Fruit fly (Drosophila melanogaster) whole organism, embryonic: Measurements from ENCODE around the gene mbc.

ENCODE experiments used
- ATbp ChIP-seq: fragments of 200-800 bp; sonication (Bioruptor generic); optimal IDR thresholded peaks from 2 replicates; lab custom pipeline; 2017; ENCODE audit warnings: missing biosample characterization, mild to moderate bottlenecking, missing genetic modification characterization, missing genetic modification reagents
- CG10462 ChIP-seq: fragments of 200-800 bp; sonication (Bioruptor generic); optimal IDR thresholded peaks from 2 replicates; lab custom pipeline; 2016; ENCODE audit warnings: missing biosample characterization, missing genetic modification characterization
- CG10979 ChIP-seq: fragments of 200-800 bp; sonication (Bioruptor generic); optimal IDR thresholded peaks from 2 replicates; lab custom pipeline; 2018; ENCODE audit warnings: missing biosample characterization, mild to moderate bottlenecking, missing genetic modification characterization, moderate library complexity
- CG13775 ChIP-seq: fragments of 200-800 bp; sonication (Bioruptor generic); optimal IDR thresholded peaks from 3 replicates; lab custom pipeline; 2017; ENCODE audit warnings: missing biosample characterization, mild to moderate bottlenecking, missing genetic modification characterization
- CG14965 ChIP-seq: fragments of 200-800 bp; sonication (Bioruptor generic); optimal IDR thresholded peaks from 2 replicates; lab custom pipeline; 2016; ENCODE audit warnings: missing biosample characterization, missing genetic modification characterization, borderline replicate concordance
- CG15073 ChIP-seq: fragments of 200-800 bp; sonication (Bioruptor generic); optimal IDR thresholded peaks from 2 replicates; lab custom pipeline; 2016; ENCODE audit warnings: missing biosample characterization, missing genetic modification characterization
- CG15479 ChIP-seq: fragments of 200-800 bp; sonication (Bioruptor generic); optimal IDR thresholded peaks from 3 replicates; lab custom pipeline; 2019; ENCODE audit warnings: missing biosample characterization, mild to moderate bottlenecking, missing genetic modification characterization, moderate library complexity
- CG3065 ChIP-seq: fragments of 200-800 bp; sonication (Bioruptor generic); optimal IDR thresholded peaks from 2 replicates; lab custom pipeline; 2016; ENCODE audit warnings: missing biosample characterization, missing genetic modification characterization
- CG3163 ChIP-seq: fragments of 200-800 bp; sonication (Bioruptor generic); optimal IDR thresholded peaks from 3 replicates; lab custom pipeline; 2016; ENCODE audit warnings: missing biosample characterization, missing genetic modification characterization
- CG32767 ChIP-seq: fragments of 200-800 bp; sonication (Bioruptor generic); IDR thresholded peaks from 2 replicates; pipeline ENCODE4 v1.3.6; 2022; ENCODE audit warnings: missing biosample characterization, missing genetic modification characterization
- CG42726 ChIP-seq: fragments of 200-800 bp; sonication (Bioruptor generic); IDR thresholded peaks from 2 replicates; pipeline ENCODE4 v1.3.6; 2022; ENCODE audit warnings: missing biosample characterization, missing genetic modification characterization; ENCODE audit not compliant: partially characterized antibody
- CG6175 ChIP-seq: fragments of 200-800 bp; sonication (Bioruptor generic); IDR thresholded peaks from 3 replicates; pipeline ENCODE4 v1.3.6; 2022; ENCODE audit warnings: missing biosample characterization, missing genetic modification characterization
- CG6791 ChIP-seq: fragments of 200-800 bp; sonication (Bioruptor generic); IDR thresholded peaks from 3 replicates; pipeline ENCODE4 v1.3.6; 2022; ENCODE audit warnings: missing biosample characterization, missing genetic modification characterization; ENCODE audit not compliant: partially characterized antibody
- CG7963 ChIP-seq: fragments of 200-800 bp; sonication (Bioruptor generic); IDR thresholded peaks from 3 replicates; pipeline ENCODE4 v1.3.6; 2022; ENCODE audit warnings: missing biosample characterization, missing genetic modification characterization; ENCODE audit not compliant: partially characterized antibody
- CG7987 ChIP-seq: fragments of 200-800 bp; sonication (Bioruptor generic); optimal IDR thresholded peaks from 2 replicates; lab custom pipeline; 2018; ENCODE audit warnings: missing biosample characterization, mild to moderate bottlenecking, missing genetic modification characterization, moderate library complexity
- CG8359 ChIP-seq: fragments of 200-800 bp; sonication (Bioruptor generic); optimal IDR thresholded peaks from 2 replicates; lab custom pipeline; 2017; ENCODE audit warnings: missing biosample characterization, mild to moderate bottlenecking, missing genetic modification characterization, borderline replicate concordance
- CG8765 ChIP-seq: fragments of 200-800 bp; sonication (Bioruptor generic); IDR thresholded peaks from 2 replicates; pipeline ENCODE4 v1.3.6; 2022; ENCODE audit warnings: missing biosample characterization, missing genetic modification characterization
- CG8944 ChIP-seq: fragments of 200-800 bp; sonication (Bioruptor generic); optimal IDR thresholded peaks from 3 replicates; lab custom pipeline; 2016; ENCODE audit warnings: missing biosample characterization, missing genetic modification characterization
- CrebB ChIP-seq: fragments of 200-800 bp; sonication (Bioruptor generic); optimal IDR thresholded peaks from 3 replicates; lab custom pipeline; 2018; ENCODE audit warnings: missing biosample characterization, mild to moderate bottlenecking, missing genetic modification characterization
- D19A ChIP-seq: fragments of 200-800 bp; optimal IDR thresholded peaks from 3 replicates; lab custom pipeline; 2019; ENCODE audit warnings: missing biosample characterization, mild to moderate bottlenecking, missing genetic modification characterization, moderate library complexity
- HLH4C ChIP-seq: fragments of 200-800 bp; sonication (Bioruptor generic); IDR thresholded peaks from 3 replicates; pipeline ENCODE4 v1.3.6; 2022; ENCODE audit warnings: missing biosample characterization, missing genetic modification characterization; ENCODE audit not compliant: partially characterized antibody
- Hand ChIP-seq: fragments of 200-800 bp; sonication (Bioruptor generic); optimal IDR thresholded peaks from 2 replicates; lab custom pipeline; 2017; ENCODE audit warnings: mild to moderate bottlenecking, missing biosample characterization, missing genetic modification reagents, missing genetic modification characterization
- Hr39 ChIP-seq: fragments of >200 bp; optimal IDR thresholded peaks from 2 replicates; lab custom pipeline; 2017
- MESR4 ChIP-seq: fragments of 200-800 bp; sonication (Bioruptor generic); optimal IDR thresholded peaks from 2 replicates; lab custom pipeline; 2018; ENCODE audit warnings: missing biosample characterization, mild to moderate bottlenecking, missing genetic modification characterization, moderate library complexity
- Med ChIP-seq: fragments of 200-800 bp; sonication (Bioruptor generic); peaks from one replicate; lab custom pipeline; 2016; ENCODE audit warnings: missing biosample characterization, missing genetic modification characterization, mild to moderate bottlenecking, inconsistent platforms, moderate library complexity
- NC2β ChIP-seq: fragments of 200-800 bp; sonication (Bioruptor generic); optimal IDR thresholded peaks from 2 replicates; lab custom pipeline; 2016; ENCODE audit warnings: missing biosample characterization, missing genetic modification characterization
- Neu2 ChIP-seq: fragments of 200-800 bp; sonication (Bioruptor generic); optimal IDR thresholded peaks from 3 replicates; lab custom pipeline; 2016; ENCODE audit warnings: missing biosample characterization, missing genetic modification characterization, borderline replicate concordance
- Nf-YA ChIP-seq: fragments of 200-800 bp; sonication (Bioruptor generic); IDR thresholded peaks from 2 replicates; pipeline ENCODE4 v1.3.6; 2022; ENCODE audit warnings: missing biosample characterization, missing genetic modification characterization
- Opbp ChIP-seq: fragments of 200-800 bp; sonication (Bioruptor generic); IDR thresholded peaks from 3 replicates; pipeline ENCODE4 v1.3.6; 2022; ENCODE audit warnings: missing biosample characterization, missing genetic modification characterization; ENCODE audit not compliant: partially characterized antibody
- Optix ChIP-seq: fragments of 200-800 bp; sonication (Bioruptor generic); IDR thresholded peaks from 3 replicates; pipeline ENCODE4 v1.3.6; 2022; ENCODE audit warnings: missing biosample characterization, missing genetic modification characterization
- Sox102F ChIP-seq: fragments of 200-800 bp; sonication (Bioruptor generic); optimal IDR thresholded peaks from 2 replicates; lab custom pipeline; 2018; ENCODE audit warnings: missing biosample characterization, mild to moderate bottlenecking, missing genetic modification characterization, moderate library complexity
- Ssrp ChIP-seq: fragments of 200-800 bp; sonication (Bioruptor generic); optimal IDR thresholded peaks from 2 replicates; lab custom pipeline; 2018; ENCODE audit warnings: missing biosample characterization, mild to moderate bottlenecking, missing genetic modification characterization, moderate library complexity
- Tbp ChIP-seq: fragments of >200 bp; optimal IDR thresholded peaks from 2 replicates; lab custom pipeline; 2018; ENCODE audit warnings: missing biosample characterization, missing genetic modification characterization
- ci ChIP-seq: fragments of 200-800 bp; sonication (Bioruptor generic); IDR thresholded peaks from 3 replicates; pipeline ENCODE4 v1.3.6; 2022; ENCODE audit warnings: missing biosample characterization, missing genetic modification characterization
- crp ChIP-seq, 2 experiments: fragments of 200-800 bp; sonication (Bioruptor generic); optimal IDR thresholded peaks; 2 replicates in 1 of 2; 3 replicates in 1 of 2; lab custom pipeline; 2017; ENCODE audit warnings: missing biosample characterization in 2 of 2, missing genetic modification characterization in 2 of 2, mild to moderate bottlenecking in 1 of 2, moderate library complexity in 1 of 2
- cwo ChIP-seq: fragments of 200-800 bp; sonication (Bioruptor generic); optimal IDR thresholded peaks from 3 replicates; lab custom pipeline; 2017; ENCODE audit warnings: missing biosample characterization, missing genetic modification characterization, mild to moderate bottlenecking, moderate library complexity, missing genetic modification reagents
- eve ChIP-seq, 2 experiments: fragments of >200 bp; optimal IDR thresholded peaks; 2 replicates each; lab custom pipeline; 2017; ENCODE audit warnings: missing biosample characterization in 2 of 2, missing genetic modification characterization in 2 of 2
- ewg ChIP-seq: fragments of 200-800 bp; sonication (Bioruptor generic); optimal IDR thresholded peaks from 3 replicates; lab custom pipeline; 2017; ENCODE audit warnings: mild to moderate bottlenecking, missing biosample characterization, missing genetic modification reagents, missing genetic modification characterization
- exex ChIP-seq: fragments of 200-800 bp; sonication (Bioruptor generic); optimal IDR thresholded peaks from 4 replicates; lab custom pipeline; 2018; ENCODE audit warnings: missing biosample characterization, mild to moderate bottlenecking, missing genetic modification characterization, moderate library complexity
- gem ChIP-seq: fragments of 200-800 bp; sonication (Bioruptor generic); optimal IDR thresholded peaks from 2 replicates; lab custom pipeline; 2019; ENCODE audit warnings: missing biosample characterization, mild to moderate bottlenecking, missing genetic modification characterization, moderate library complexity
- gro ChIP-seq: fragments of 200-800 bp; sonication (Bioruptor generic); optimal IDR thresholded peaks from 2 replicates; lab custom pipeline; 2016; ENCODE audit warnings: missing biosample characterization, missing genetic modification characterization
- lab ChIP-seq: fragments of 200-800 bp; sonication (Bioruptor generic); optimal IDR thresholded peaks from 3 replicates; lab custom pipeline; 2017; ENCODE audit warnings: missing biosample characterization, missing genetic modification characterization, mild to moderate bottlenecking, moderate library complexity, missing genetic modification reagents
- oc ChIP-seq: fragments of 200-800 bp; sonication (Bioruptor generic); optimal IDR thresholded peaks from 2 replicates; lab custom pipeline; 2018; ENCODE audit warnings: missing biosample characterization, mild to moderate bottlenecking, missing genetic modification characterization, moderate library complexity
- peb ChIP-seq: fragments of 200-800 bp; sonication (Bioruptor generic); IDR thresholded peaks from 2 replicates; pipeline ENCODE4 v1.3.6; 2022; ENCODE audit warnings: missing biosample characterization, missing genetic modification characterization
- so ChIP-seq: fragments of 200-800 bp; sonication (Bioruptor generic); IDR thresholded peaks from 3 replicates; pipeline ENCODE4 v1.3.6; 2022; ENCODE audit warnings: missing biosample characterization, missing genetic modification characterization
- twi ChIP-seq: fragments of 200-800 bp; optimal IDR thresholded peaks from 2 replicates; lab custom pipeline; 2019; ENCODE audit warnings: missing biosample characterization, mild to moderate bottlenecking, missing genetic modification characterization, moderate library complexity

mbc gene

DNA sequence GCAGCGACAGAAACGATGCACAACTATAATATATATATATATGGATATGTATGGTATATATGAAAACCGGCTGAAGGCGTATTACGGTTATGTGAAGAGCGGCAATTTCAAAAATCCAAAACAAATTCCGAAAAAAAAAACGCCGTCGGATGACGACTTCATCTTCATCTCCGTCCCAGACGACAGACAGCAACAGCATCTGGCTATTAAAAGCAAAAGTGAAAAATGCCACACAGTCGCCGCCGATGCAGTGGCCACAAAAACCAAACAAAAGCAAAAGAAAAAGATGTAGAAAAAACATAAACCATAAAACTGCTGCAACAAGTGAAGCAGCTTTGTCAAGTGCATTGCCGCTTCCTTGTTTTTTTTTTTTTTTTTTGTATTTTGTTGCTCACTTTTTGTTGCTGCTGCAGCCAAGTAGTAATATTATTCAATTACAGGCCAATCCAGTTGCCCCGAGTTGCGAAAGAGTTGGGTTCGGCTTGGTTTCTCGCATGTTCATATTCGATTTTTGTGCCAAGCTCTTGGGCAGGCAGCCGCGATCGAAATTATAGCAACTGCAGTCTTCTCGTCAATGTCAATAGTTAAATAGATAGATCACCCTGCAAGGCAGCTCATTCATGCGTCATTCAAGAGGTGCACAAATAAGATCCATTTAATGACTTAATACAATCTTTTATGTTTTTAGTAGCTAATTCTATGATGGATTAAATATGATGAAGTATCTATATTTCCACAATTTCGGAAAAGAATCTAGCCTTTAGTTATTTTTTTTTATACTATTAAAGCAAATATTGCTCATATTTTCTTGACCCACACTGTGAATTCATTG, 46.8 kb upstream of the mbc start (continued):
- TF ChIP-seq Sox102F (GFP tag; lab: Kevin White, UChicago): peak; percentile 48
- no peak for TF ChIP-seq CG3065 (GFP tag; lab: Kevin White, UChicago)
- no peak for TF ChIP-seq CG8765 (GFP tag; lab: Robert Waterston, UW)
- TF ChIP-seq crp (GFP tag; optimal IDR thresholded peaks at IDR 0.05; lab: Kevin White, UChicago): no peak
- TF ChIP-seq so (GFP tag; lab: Robert Waterston, UW): no peak
- TF ChIP-seq Optix (GFP tag; lab: Robert Waterston, UW): 0 out of 3 replicates have a peak, but pooled peaks have one; percentile 11
- TF ChIP-seq gem (tag; lab: Kevin White, UChicago): peak; percentile 52
- TF ChIP-seq MESR4: no peak

DNA sequence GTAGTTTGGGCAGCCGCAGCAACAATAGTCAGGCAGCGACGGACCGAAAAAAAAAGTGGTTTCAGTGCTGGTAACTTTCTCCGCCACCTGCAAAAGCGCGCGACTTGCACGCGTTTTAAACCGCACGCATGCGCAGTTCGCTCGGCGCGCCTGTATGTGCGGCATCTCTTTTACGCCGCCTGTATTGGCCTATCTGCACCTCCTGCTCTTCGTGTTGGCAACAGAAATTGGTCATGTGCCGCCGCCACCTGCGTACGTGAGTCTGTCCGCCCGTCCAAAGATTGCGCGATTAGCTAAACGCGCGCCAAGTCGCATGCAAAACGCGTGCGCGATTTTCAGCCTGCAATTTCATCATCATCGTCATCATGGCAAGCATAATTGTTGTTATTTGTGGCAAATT, 45.9 kb upstream of the mbc start:
- TF ChIP-seq ci (GFP tag; lab: Robert Waterston, UW) (0 out of 3 replicates have a peak, but pooled peaks have one; percentile 10), CG6175 (GFP tag; lab: Robert Waterston, UW) (0 out of 3 replicates have a peak, but pooled peaks have one; percentile 27), Opbp (GFP tag; lab: Robert Waterston, UW) (peak; percentile 36; the same call in 1 of the 3 replicates), CG7987 (GFP tag; lab: Kevin White, UChicago) (no peak), CrebB (tag; lab: Kevin White, UChicago) (no peak), cwo (GFP tag; lab: Kevin White, UChicago) (peak; percentile 4), HLH4C (GFP tag; lab: Robert Waterston, UW) (0 out of 3 replicates have a peak, but pooled peaks have one; percentile 20), CG14965 (GFP tag; lab: Kevin White, UChicago) (no peak), Med (GFP tag; lab: Kevin White, UChicago) (peak; percentile 46), lab (GFP tag; lab: Kevin White, UChicago) (no peak), Tbp (GFP tag; lab: Kevin White, UChicago) (peak; percentile 21), CG42726 (peak; percentile 33; the same call in 1 of the 2 replicates), CG15073 (GFP tag; lab: Kevin White, UChicago) (no peak), CG6791 (0 out of 3 replicates have a peak, but pooled peaks have one; percentile 21), CG8359 (GFP tag; lab: Kevin White, UChicago) (peak; percentile 100), NC2β (GFP tag; lab: Kevin White, UChicago) (no peak), CG15479 (GFP tag; lab: Kevin White, UChicago) (peak; percentile 46), CG8944 (GFP tag; lab: Kevin White, UChicago) (no peak), Hand (GFP tag; lab: Kevin White, UChicago) (no peak), ewg (GFP tag; lab: Kevin White, UChicago) (peak; percentile 18)

DNA sequence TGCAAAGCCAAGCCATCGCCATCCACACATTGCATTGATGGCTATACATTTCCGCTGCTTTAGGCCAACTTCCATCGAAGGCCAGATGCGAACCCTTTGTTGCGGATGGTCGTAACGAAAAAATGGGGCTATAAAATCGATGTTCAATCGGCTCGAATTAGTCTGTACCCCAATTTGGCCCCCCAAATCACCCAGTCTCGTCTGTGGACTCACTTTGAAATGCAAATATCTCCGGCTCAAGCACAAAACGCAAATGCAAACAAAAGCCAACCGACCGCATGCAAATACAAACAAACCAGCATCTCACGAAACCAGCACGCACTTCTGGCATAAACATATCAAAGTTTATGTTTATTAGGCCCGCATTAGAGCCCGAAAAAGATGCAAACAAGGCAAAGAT, 45.2 kb upstream of the mbc start:
- TF ChIP-seq Ssrp (no peak), peb (GFP tag; lab: Robert Waterston, UW) (no peak), CG32767 (GFP tag; lab: Robert Waterston, UW) (no peak), exex (no peak), D19A (tag; lab: Kevin White, UChicago) (no peak), twi (tag; lab: Kevin White, UChicago) (no peak), ATbp (peak; percentile 42), CG3163 (GFP tag; lab: Kevin White, UChicago) (no peak), gro (GFP tag; lab: Kevin White, UChicago) (no peak), CG13775 (GFP tag; lab: Kevin White, UChicago) (no peak), CG10462 (no peak), Hr39 (lab: Kevin White, UChicago) (no peak), oc (peak; percentile 17), Nf-YA (no peak), CG7963 (no peak), CG10979 (tag; lab: Kevin White, UChicago) (no peak), eve (GFP tag; optimal IDR thresholded peaks at IDR 0.05; lab: Kevin White, UChicago) (no peak), Neu2 (GFP tag; lab: Kevin White, UChicago) (no peak)
